Fruit fly (Drosophila melanogaster) whole organism, pupa: Measurements from ENCODE around the gene Nle.

Source experiments
- CG10348 ChIP-seq: fragments of 200-800 bp; sonication (Bioruptor generic); IDR thresholded peaks from 2 replicates; pipeline ENCODE4 v1.3.6; 2022; ENCODE audit warnings: missing biosample characterization, missing genetic modification characterization
- CG12605 ChIP-seq: fragments of 200-800 bp; sonication (Bioruptor generic); IDR thresholded peaks from 2 replicates; pipeline ENCODE4 v1.3.6; 2022; ENCODE audit warnings: missing biosample characterization, missing genetic modification characterization
- CG17806 ChIP-seq: fragments of 200-800 bp; sonication (Bioruptor generic); optimal IDR thresholded peaks from 2 replicates; lab custom pipeline; 2018; ENCODE audit warnings: missing biosample characterization, mild to moderate bottlenecking, missing genetic modification characterization, moderate library complexity
- CG34367 ChIP-seq: fragments of 200-800 bp; sonication (Bioruptor generic); optimal IDR thresholded peaks from 2 replicates; lab custom pipeline; 2018; ENCODE audit warnings: missing biosample characterization, mild to moderate bottlenecking, missing genetic modification characterization
- Snoo ChIP-seq: fragments of 200-800 bp; sonication (Bioruptor generic); optimal IDR thresholded peaks from 3 replicates; lab custom pipeline; 2017; ENCODE audit warnings: missing biosample characterization, mild to moderate bottlenecking, missing genetic modification characterization, inconsistent platforms
- rn ChIP-seq: fragments of 200-800 bp; sonication (Bioruptor generic); IDR thresholded peaks from 2 replicates; pipeline ENCODE4 v1.3.6; 2022; ENCODE audit warnings: missing biosample characterization, missing genetic modification characterization

- TF ChIP-seq CG12605 (GFP tag; lab: Robert Waterston, UW), result peak; percentile 87
- TF ChIP-seq Snoo (tag; lab: Kevin White, UChicago), result peak; percentile 38
- peak; percentile 34 for TF ChIP-seq CG34367
- TF ChIP-seq rn (GFP tag; lab: Robert Waterston, UW), result peak; percentile 72
- TF ChIP-seq CG17806 (tag; lab: Kevin White, UChicago), result peak; percentile 74
- peak; percentile 54; the same call in 1 of the 2 replicates for TF ChIP-seq CG10348 (GFP tag; lab: Robert Waterston, UW)
Observed at dm6 chr2L:606165-606564, 38.2 kb upstream of the Nle start.
